Worm (Caenorhabditis elegans) whole organism, late embryonic: ENCODE results near the gene bath-30.

Source experiments
- F13H6.1 ChIP-seq: sonication (generic microtip); optimal IDR thresholded peaks from 2 replicates; lab custom pipeline; 2016; ENCODE audit warnings: missing genetic modification characterization, missing compliant biosample characterization
- ama-1 ChIP-seq: fragments of 150-350 bp; optimal IDR thresholded peaks from 2 replicates; lab custom pipeline; 2014
- ceh-2 ChIP-seq: sonication (generic microtip); optimal IDR thresholded peaks from 2 replicates; lab custom pipeline; 2016; ENCODE audit warnings: missing genotype, missing genetic modification characterization, missing compliant biosample characterization
- ceh-22 ChIP-seq: sonication (generic microtip); optimal IDR thresholded peaks from 2 replicates; lab custom pipeline; 2017; ENCODE audit warnings: missing biosample characterization, missing genetic modification characterization
- ceh-45 ChIP-seq: fragments of 200-800 bp; sonication (Bioruptor generic); IDR thresholded peaks from 2 replicates; pipeline ENCODE4 v1.3.6; 2022; ENCODE audit warnings: missing genetic modification reagents, missing genetic modification characterization, missing compliant biosample characterization
- dmd-4 ChIP-seq: sonication (generic microtip); optimal IDR thresholded peaks from 2 replicates; lab custom pipeline; 2016; ENCODE audit warnings: borderline replicate concordance, missing genetic modification characterization, missing compliant biosample characterization
- elt-2 ChIP-seq: sonication (generic microtip); optimal IDR thresholded peaks from 2 replicates; lab custom pipeline; 2016; ENCODE audit warnings: missing genetic modification reagents, missing genetic modification characterization, missing compliant biosample characterization
- fkh-6 ChIP-seq: sonication (generic microtip); optimal IDR thresholded peaks from 2 replicates; lab custom pipeline; 2016; ENCODE audit warnings: missing genetic modification characterization, missing compliant biosample characterization
- gmeb-2 ChIP-seq: sonication (generic microtip); optimal IDR thresholded peaks from 2 replicates; lab custom pipeline; 2016; ENCODE audit warnings: missing genetic modification characterization, inconsistent platforms, missing compliant biosample characterization
- hlh-30 ChIP-seq: sonication (generic microtip); optimal IDR thresholded peaks from 2 replicates; lab custom pipeline; 2017; ENCODE audit warnings: antibody characterized with exemption, missing genetic modification characterization, missing compliant biosample characterization; ENCODE audit not compliant: insufficient read depth
- pha-4 ChIP-seq: fragments of 150-350 bp; optimal IDR thresholded peaks from 2 replicates; lab custom pipeline; 2018; ENCODE audit warnings: missing biosample characterization, missing genetic modification reagents, missing genetic modification characterization
- rnt-1 ChIP-seq: sonication (generic microtip); optimal IDR thresholded peaks from 2 replicates; lab custom pipeline; 2016; ENCODE audit warnings: missing genetic modification characterization, missing compliant biosample characterization

- no peak for TF ChIP-seq ceh-45 (GFP tag; lab: Robert Waterston, UW)
- no peak for TF ChIP-seq pha-4
- TF ChIP-seq dmd-4 (tag; lab: Kevin White, UChicago), result no peak
- no peak for TF ChIP-seq fkh-6 (tag; lab: Kevin White, UChicago)
- TF ChIP-seq rnt-1 (tag; lab: Kevin White, UChicago), result no peak
- no peak for TF ChIP-seq elt-2 (tag; lab: Kevin White, UChicago)
- no peak for TF ChIP-seq ceh-22 (tag; lab: Kevin White, UChicago)
- TF ChIP-seq hlh-30 (tag; lab: Kevin White, UChicago), result no peak
- no peak for TF ChIP-seq ceh-2 (tag; lab: Kevin White, UChicago)
- no peak for TF ChIP-seq ama-1 (lab: Kevin White, UChicago)
- TF ChIP-seq F13H6.1 (tag; lab: Kevin White, UChicago), result no peak
- TF ChIP-seq gmeb-2 (tag; lab: Kevin White, UChicago), result no peak
These were observed 3.7 kb upstream of the bath-30 start, which contains the start of gene F14D2.8 for ce11 chrII:3349820-3350291.
